Fruit fly (Drosophila melanogaster) whole organism, adult: ENCODE results near the gene sov.

Source experiments
- CG11617 ChIP-seq: fragments of 200-800 bp; sonication (Bioruptor generic); optimal IDR thresholded peaks from 2 replicates; lab custom pipeline; 2017; ENCODE audit warnings: mild to moderate bottlenecking, missing biosample characterization, missing genetic modification reagents, missing genetic modification characterization
- CG12768 ChIP-seq: fragments of 200-800 bp; sonication (Bioruptor generic); optimal IDR thresholded peaks from 2 replicates; lab custom pipeline; 2017; ENCODE audit warnings: missing biosample characterization, missing genetic modification characterization, mild to moderate bottlenecking, moderate library complexity, missing genetic modification reagents
- CG1620 ChIP-seq: fragments of 200-800 bp; sonication (Bioruptor generic); optimal IDR thresholded peaks from 2 replicates; lab custom pipeline; 2016; ENCODE audit warnings: missing biosample characterization, missing genetic modification characterization
- CG33017 ChIP-seq: fragments of 200-800 bp; sonication (Bioruptor generic); optimal IDR thresholded peaks from 2 replicates; lab custom pipeline; 2018; ENCODE audit warnings: missing biosample characterization, mild to moderate bottlenecking, missing genetic modification characterization, moderate library complexity
- CG5204 ChIP-seq: fragments of 200-800 bp; sonication (Bioruptor generic); optimal IDR thresholded peaks from 2 replicates; lab custom pipeline; 2016; ENCODE audit warnings: missing biosample characterization, missing genetic modification characterization
- CG7101 ChIP-seq: fragments of 200-800 bp; sonication (Bioruptor generic); optimal IDR thresholded peaks from 2 replicates; lab custom pipeline; 2018; ENCODE audit warnings: missing biosample characterization, mild to moderate bottlenecking, missing genetic modification characterization, moderate library complexity
- Mnt ChIP-seq: fragments of 200-800 bp; sonication (Bioruptor generic); optimal IDR thresholded peaks from 2 replicates; lab custom pipeline; 2016; ENCODE audit warnings: missing biosample characterization, mild to moderate bottlenecking, missing genetic modification characterization
- bab1 ChIP-seq: fragments of 200-800 bp; sonication (Bioruptor generic); optimal IDR thresholded peaks from 3 replicates; lab custom pipeline; 2019; ENCODE audit warnings: missing biosample characterization, mild to moderate bottlenecking, missing genetic modification characterization, moderate library complexity
- cic ChIP-seq: fragments of 200-800 bp; sonication (Bioruptor generic); optimal IDR thresholded peaks from 2 replicates; lab custom pipeline; 2017; ENCODE audit warnings: missing biosample characterization, mild to moderate bottlenecking, missing genetic modification characterization, moderate library complexity
- kay ChIP-seq: fragments of 200-800 bp; sonication (Bioruptor generic); peaks from one replicate; lab custom pipeline; 2016; ENCODE audit warnings: missing biosample characterization, missing genetic modification characterization, borderline replicate concordance

DNA sequence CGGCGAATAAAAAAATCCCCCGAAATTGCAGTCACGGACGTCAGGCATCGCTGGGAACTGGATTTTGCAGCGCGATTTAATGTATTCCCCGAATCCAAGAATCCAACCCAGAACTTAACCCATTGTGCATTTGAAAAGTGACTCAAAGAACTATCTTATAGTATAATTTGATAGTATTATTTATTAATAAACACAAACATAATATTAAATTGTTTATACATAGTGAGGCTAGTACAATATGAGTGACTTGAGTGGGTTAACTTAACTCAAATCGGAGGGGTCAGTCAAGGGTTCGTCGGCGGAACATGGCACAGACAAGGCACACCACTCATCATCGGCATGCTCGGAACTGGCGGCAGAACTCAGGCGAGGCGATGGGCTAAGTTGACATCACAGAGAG is 9.9 kb upstream of the sov start:
- TF ChIP-seq kay (GFP tag; lab: Kevin White, UChicago) (no peak), cic (no peak), CG1620 (GFP tag; lab: Kevin White, UChicago) (no peak), CG11617 (GFP tag; lab: Kevin White, UChicago) (no peak), CG12768 (GFP tag; lab: Kevin White, UChicago) (no peak), CG7101 (tag; lab: Kevin White, UChicago) (no peak), CG5204 (GFP tag; lab: Kevin White, UChicago) (no peak), CG33017 (tag; lab: Kevin White, UChicago) (no peak), bab1 (GFP tag; lab: Kevin White, UChicago) (no peak), Mnt (GFP tag; lab: Kevin White, UChicago) (no peak)
